Worm (Caenorhabditis elegans) whole organism, L1 larva: ENCODE data around the gene Y41C4A.6.
A peak's percentile ranks its signal among the peaks of the same experiment; 100 is the strongest.

ENCODE experiments used
- C16A3.4 ChIP-seq: fragments of 150-350 bp; optimal IDR thresholded peaks from 2 replicates; lab custom pipeline; 2014; ENCODE audit warnings: missing biosample characterization, missing genetic modification characterization
- aly-2 ChIP-seq: fragments of 150-350 bp; optimal IDR thresholded peaks from 2 replicates; lab custom pipeline; 2014; ENCODE audit warnings: missing biosample characterization, missing genetic modification characterization
- blmp-1 ChIP-seq: fragments of 150-350 bp; optimal IDR thresholded peaks from 2 replicates; lab custom pipeline; 2014; ENCODE audit warnings: missing biosample characterization, missing genetic modification characterization
- ceh-63 ChIP-seq: fragments of 200-800 bp; sonication (Bioruptor generic); optimal IDR thresholded peaks from 2 replicates; lab custom pipeline; 2018; ENCODE audit warnings: mild to moderate bottlenecking, missing genetic modification characterization, missing compliant biosample characterization
- ceh-8 ChIP-seq: fragments of 200-800 bp; sonication (Bioruptor generic); optimal IDR thresholded peaks from 2 replicates; lab custom pipeline; 2018; ENCODE audit warnings: mild to moderate bottlenecking, missing genetic modification characterization, moderate library complexity, missing compliant biosample characterization
- ceh-82 ChIP-seq, 3 experiments: fragments of 150-350 bp in 1 of 3; sonication (generic microtip) in 2 of 3; optimal IDR thresholded peaks; 2 replicates each; lab custom pipeline; 2014 to 2017; ENCODE audit warnings: missing biosample characterization in 3 of 3, missing genetic modification characterization in 3 of 3
- dsc-1 ChIP-seq: sonication (generic microtip); optimal IDR thresholded peaks from 2 replicates; lab custom pipeline; 2016; ENCODE audit warnings: mild to moderate bottlenecking, missing genetic modification characterization, missing compliant biosample characterization
- efl-1 ChIP-seq, 4 experiments: fragments of 150-350 bp; optimal IDR thresholded peaks in 3 of 4; peaks in 1 of 4; 1 replicate in 1 of 4; 2 replicates in 3 of 4; lab custom pipeline; 2014; ENCODE audit warnings: missing biosample characterization in 2 of 4, missing genetic modification characterization in 2 of 4, missing genetic modification reagents in 2 of 4
- efl-3 ChIP-seq: fragments of 200-800 bp; sonication (Bioruptor generic); optimal IDR thresholded peaks from 2 replicates; lab custom pipeline; 2018; ENCODE audit warnings: mild to moderate bottlenecking, missing genetic modification characterization, missing compliant biosample characterization
- egl-27 ChIP-seq, 2 experiments: fragments of 150-350 bp in 1 of 2; sonication (generic microtip); optimal IDR thresholded peaks; 3 replicates each; lab custom pipeline; 2017 to 2018; ENCODE audit warnings: missing biosample characterization in 2 of 2, missing genetic modification characterization in 2 of 2, missing genetic modification reagents in 2 of 2
- elt-2 ChIP-seq: sonication (generic microtip); optimal IDR thresholded peaks from 2 replicates; lab custom pipeline; 2016; ENCODE audit warnings: missing genetic modification characterization, mild to moderate bottlenecking, inconsistent platforms, missing compliant biosample characterization, missing genetic modification reagents
- elt-3 ChIP-seq, 6 experiments: fragments of 150-350 bp in 1 of 6; sonication (generic microtip); optimal IDR thresholded peaks; 2 replicates each; lab custom pipeline; 2017 to 2018; ENCODE audit warnings: missing biosample characterization in 6 of 6, missing genetic modification characterization in 6 of 6, inconsistent platforms in 1 of 6
- ets-5 ChIP-seq: fragments of 200-800 bp; sonication (Bioruptor generic); IDR thresholded peaks from 2 replicates; pipeline ENCODE4 v1.3.6; 2022; ENCODE audit warnings: missing genetic modification characterization, missing compliant biosample characterization
- fkh-4 ChIP-seq: sonication (generic microtip); optimal IDR thresholded peaks from 2 replicates; lab custom pipeline; 2016; ENCODE audit warnings: missing compliant biosample characterization, missing genetic modification characterization, borderline replicate concordance
- fkh-8 ChIP-seq: sonication (generic microtip); optimal IDR thresholded peaks from 2 replicates; lab custom pipeline; 2016; ENCODE audit warnings: mild to moderate bottlenecking, missing genetic modification characterization, missing compliant biosample characterization
- grh-1 ChIP-seq: fragments of 200-800 bp; sonication (Bioruptor generic); IDR thresholded peaks from 2 replicates; pipeline ENCODE4 v1.3.6; 2022; ENCODE audit warnings: missing genetic modification reagents, missing genetic modification characterization, missing compliant biosample characterization
- hlh-17 ChIP-seq: fragments of 200-800 bp; sonication (Bioruptor generic); optimal IDR thresholded peaks from 2 replicates; lab custom pipeline; 2018; ENCODE audit warnings: missing genetic modification characterization, mild to moderate bottlenecking, missing compliant biosample characterization, moderate library complexity, borderline replicate concordance
- irx-1 ChIP-seq: sonication (generic microtip); optimal IDR thresholded peaks from 2 replicates; lab custom pipeline; 2016; ENCODE audit warnings: missing genetic modification characterization, missing compliant biosample characterization
- isw-1 ChIP-seq: fragments of 200-800 bp; sonication (Bioruptor generic); IDR thresholded peaks from 2 replicates; pipeline ENCODE4 v1.3.6; 2022; ENCODE audit warnings: missing genetic modification characterization, missing compliant biosample characterization
- jun-1 ChIP-seq: fragments of 150-350 bp; optimal IDR thresholded peaks from 2 replicates; lab custom pipeline; 2014; ENCODE audit warnings: missing biosample characterization, missing genetic modification reagents, missing genetic modification characterization
- lin-13 ChIP-seq: fragments of 150-350 bp; optimal IDR thresholded peaks from 2 replicates; lab custom pipeline; 2014; ENCODE audit warnings: missing biosample characterization, missing genetic modification reagents, missing genetic modification characterization
- lsy-2 ChIP-seq, 2 experiments: fragments of 150-350 bp; optimal IDR thresholded peaks; 2 replicates each; lab custom pipeline; 2014; ENCODE audit warnings: missing biosample characterization in 2 of 2, missing genetic modification characterization in 2 of 2
- mep-1 ChIP-seq: fragments of 150-350 bp; optimal IDR thresholded peaks from 2 replicates; lab custom pipeline; 2014; ENCODE audit warnings: missing biosample characterization, missing genetic modification characterization
- nhr-20 ChIP-seq: sonication (generic microtip); optimal IDR thresholded peaks from 2 replicates; lab custom pipeline; 2016; ENCODE audit warnings: mild to moderate bottlenecking, missing genetic modification characterization, missing compliant biosample characterization
- nhr-47 ChIP-seq: sonication (generic microtip); optimal IDR thresholded peaks from 2 replicates; lab custom pipeline; 2016; ENCODE audit warnings: mild to moderate bottlenecking, missing genetic modification characterization, moderate library complexity, missing compliant biosample characterization
- nhr-76 ChIP-seq: sonication (generic microtip); optimal IDR thresholded peaks from 2 replicates; lab custom pipeline; 2017; ENCODE audit warnings: missing biosample characterization, missing genetic modification characterization
- nhr-77 ChIP-seq: fragments of 150-350 bp; optimal IDR thresholded peaks from 2 replicates; lab custom pipeline; 2014; ENCODE audit warnings: missing biosample characterization, missing genetic modification characterization
- nhr-84 ChIP-seq: sonication (generic microtip); optimal IDR thresholded peaks from 2 replicates; lab custom pipeline; 2017; ENCODE audit warnings: missing biosample characterization, missing genetic modification characterization
- nhr-90 ChIP-seq: sonication (generic microtip); optimal IDR thresholded peaks from 2 replicates; lab custom pipeline; 2016; ENCODE audit warnings: mild to moderate bottlenecking, missing genetic modification characterization, missing compliant biosample characterization; ENCODE audit not compliant: poor library complexity
- pax-3 ChIP-seq: fragments of 200-800 bp; sonication (Bioruptor generic); optimal IDR thresholded peaks from 2 replicates; lab custom pipeline; 2018; ENCODE audit warnings: mild to moderate bottlenecking, missing genetic modification characterization, moderate library complexity, missing compliant biosample characterization
- skn-1 ChIP-seq: fragments of 150-350 bp; optimal IDR thresholded peaks from 2 replicates; lab custom pipeline; 2014; ENCODE audit warnings: missing biosample characterization, missing genetic modification characterization
- sup-37 ChIP-seq: fragments of 200-800 bp; sonication (Bioruptor generic); optimal IDR thresholded peaks from 2 replicates; lab custom pipeline; 2018; ENCODE audit warnings: mild to moderate bottlenecking, missing genetic modification characterization, missing compliant biosample characterization
- swsn-7 ChIP-seq: sonication (generic microtip); optimal IDR thresholded peaks from 2 replicates; lab custom pipeline; 2016; ENCODE audit warnings: missing genetic modification characterization, missing compliant biosample characterization
- tbx-2 ChIP-seq: sonication (generic microtip); optimal IDR thresholded peaks from 2 replicates; lab custom pipeline; 2016; ENCODE audit warnings: missing genetic modification characterization, missing compliant biosample characterization
- tlp-1 ChIP-seq: fragments of 150-350 bp; optimal IDR thresholded peaks from 2 replicates; lab custom pipeline; 2014; ENCODE audit warnings: missing biosample characterization, missing genetic modification characterization
- unc-30 ChIP-seq: sonication (generic microtip); optimal IDR thresholded peaks from 2 replicates; lab custom pipeline; 2017; ENCODE audit warnings: missing biosample characterization, missing genetic modification characterization
- unc-62 ChIP-seq: fragments of 150-350 bp; optimal IDR thresholded peaks from 2 replicates; lab custom pipeline; 2014; ENCODE audit warnings: missing biosample characterization, missing genetic modification reagents, missing genetic modification characterization
- unc-86 ChIP-seq: sonication (generic microtip); optimal IDR thresholded peaks from 2 replicates; lab custom pipeline; 2016; ENCODE audit warnings: missing genetic modification characterization, missing compliant biosample characterization
- xbp-1 ChIP-seq: sonication (generic microtip); optimal IDR thresholded peaks from 2 replicates; lab custom pipeline; 2016; ENCODE audit warnings: missing genetic modification characterization, missing compliant biosample characterization
- zip-4 ChIP-seq: fragments of 200-800 bp; sonication (Bioruptor generic); optimal IDR thresholded peaks from 2 replicates; lab custom pipeline; 2018; ENCODE audit warnings: mild to moderate bottlenecking, missing genetic modification characterization, moderate library complexity, missing compliant biosample characterization

Y41C4A.6 gene

ce11 chrIII:11719400-11719875 lies 23.1 kb downstream of the Y41C4A.6 start, which contains the start of the genes elb-1 and Y41C4A.11 (continued):
- TF ChIP-seq nhr-76 (no peak), nhr-47 (tag; lab: Kevin White, UChicago) (peak; percentile 87), fkh-8 (peak; percentile 63), egl-27 (tag; optimal IDR thresholded peaks at IDR 0.05; lab: Kevin White, UChicago) (no peak), nhr-90 (tag; lab: Kevin White, UChicago) (peak; percentile 79), ets-5 (GFP tag; lab: Robert Waterston, UW) (no peak), fkh-4 (tag; lab: Kevin White, UChicago) (no peak), lsy-2 (tag; optimal IDR thresholded peaks at IDR 0.05; lab: Kevin White, UChicago) (peak; percentile 74 to 84), nhr-77 (tag; lab: Kevin White, UChicago) (peak; percentile 92), irx-1 (tag; lab: Kevin White, UChicago) (peak; percentile 76), ceh-82 (tag; optimal IDR thresholded peaks at IDR 0.05; lab: Kevin White, UChicago) (peak; percentile 27 to 86 (median 59)), pax-3 (tag; lab: Kevin White, UChicago) (peak; percentile 68), unc-30 (no peak), mep-1 (tag; lab: Kevin White, UChicago) (peak; percentile 62), isw-1 (GFP tag; lab: Robert Waterston, UW) (peak; percentile 67), grh-1 (GFP tag; lab: Robert Waterston, UW) (peak; percentile 67), efl-3 (no peak), unc-62 (GFP tag; lab: Kevin White, UChicago) (no peak), unc-86 (tag; lab: Kevin White, UChicago) (peak; percentile 60), tlp-1 (tag; lab: Kevin White, UChicago) (no peak), jun-1 (peak; percentile 74), nhr-20 (tag; lab: Kevin White, UChicago) (peak; percentile 80), sup-37 (GFP tag; lab: Kevin White, UChicago) (no peak), blmp-1 (peak; percentile 28), tbx-2 (tag; lab: Kevin White, UChicago) (peak; percentile 84), aly-2 (tag; lab: Kevin White, UChicago) (peak; percentile 1), elt-2 (peak; percentile 8), C16A3.4 (tag; lab: Kevin White, UChicago) (peak; percentile 73), swsn-7 (tag; lab: Kevin White, UChicago) (peak; percentile 73), dsc-1 (tag; lab: Kevin White, UChicago) (peak; percentile 71)

ce11 chrIII:11721405-11721804 lies 25.0 kb downstream of the Y41C4A.6 start, which contains the start of gene Y41C4A.32:
Gene Y41C4A.32 (plus strand): TSS chrIII:11721706.
- TF ChIP-seq fkh-4 (tag; lab: Kevin White, UChicago) (no peak), nhr-84 (tag; lab: Kevin White, UChicago) (no peak), skn-1 (tag; lab: Kevin White, UChicago) (peak; percentile 33), irx-1 (tag; lab: Kevin White, UChicago) (no peak), ceh-82 (tag; optimal IDR thresholded peaks at IDR 0.05; lab: Kevin White, UChicago) (no peak), hlh-17 (GFP tag; lab: Kevin White, UChicago) (no peak), efl-1 (optimal IDR thresholded peaks at IDR 0.05; lab: Kevin White, UChicago) (no peak), efl-1 (GFP tag; optimal IDR thresholded peaks at IDR 0.05 in 1 of 2; lab: Kevin White, UChicago) (peak; percentile 20 to 91), elt-2 (no peak)

- TF ChIP-seq ceh-63, result no peak
- TF ChIP-seq ceh-8 (GFP tag; lab: Kevin White, UChicago), result no peak
- no peak for TF ChIP-seq elt-3 (tag; optimal IDR thresholded peaks at IDR 0.05; lab: Kevin White, UChicago)
- TF ChIP-seq xbp-1 (tag; lab: Kevin White, UChicago), result no peak
- TF ChIP-seq zip-4, result no peak
- TF ChIP-seq lin-13 (GFP tag; lab: Kevin White, UChicago), result no peak
- TF ChIP-seq, all 84 proteins: peak for 0
Measured at ce11 chrIII:11726590-11726989, 30.2 kb downstream of the Y41C4A.6 start, which contains the start of gene Y41C4A.12. Gene Y41C4A.12 (minus strand): TSS chrIII:11726690.
